Fruit fly (Drosophila melanogaster): ENCODE results near the gene CG15357.

CG15357 gene

dm6 chr2L:1988192-1988561, 42.7 kb upstream of the CG15357 start, which contains the start of gene Npc2a:
Gene Npc2a (plus strand): TSS chr2L:1988290.
- TF ChIP-seq dl (GFP tag; optimal IDR thresholded peaks at IDR 0.05; ENCODE audit: insufficient read depth in 1 of 2, partially characterized antibody in 2 of 2) (peak; percentile 11 to 29), Hnf4 (GFP tag; optimal IDR thresholded peaks at IDR 0.05) (no peak), Dif (GFP tag; optimal IDR thresholded peaks at IDR 0.05; ENCODE audit: partially characterized antibody) (peak; percentile 4)

dm6 chr2L:1987434-1988191, 42.1 kb upstream of the CG15357 start, which contains the start of gene Got2:
Gene Got2 (minus strand): TSS chr2L:1987758.
- peak in 1 of 2 experiments; percentile 35 for TF ChIP-seq foxo (GFP tag; optimal IDR thresholded peaks at IDR 0.05)
- TF ChIP-seq ey (GFP tag; optimal IDR thresholded peaks at IDR 0.05) = no peak
- no peak for TF ChIP-seq Dfd (GFP tag; optimal IDR thresholded peaks at IDR 0.05)
- peak; percentile 17 for TF ChIP-seq HLH106 (tag; optimal IDR thresholded peaks at IDR 0.05)
- TF ChIP-seq GATAd (GFP tag; optimal IDR thresholded peaks at IDR 0.05) = peak; percentile 9
- peak; percentile 27 for TF ChIP-seq fru (GFP tag; optimal IDR thresholded peaks at IDR 0.05)
- peak; percentile 94 for TF ChIP-seq Myc (optimal IDR thresholded peaks at IDR 0.05)
- peak; percentile 65 for TF ChIP-seq woc (GFP tag; optimal IDR thresholded peaks at IDR 0.05)
- TF ChIP-seq Dif (GFP tag; optimal IDR thresholded peaks at IDR 0.05; ENCODE audit: partially characterized antibody) = peak; percentile 14
- TF ChIP-seq Rel (GFP tag; optimal IDR thresholded peaks at IDR 0.05) = no peak
- TF ChIP-seq Rel (tag; optimal IDR thresholded peaks at IDR 0.05) = peak; percentile 26
- peak; percentile 26 for TF ChIP-seq psq (GFP tag; optimal IDR thresholded peaks at IDR 0.05)
- peak; percentile 53 for TF ChIP-seq Hr83 (GFP tag; optimal IDR thresholded peaks at IDR 0.05; ENCODE audit: poor library complexity, severe bottlenecking)
- TF ChIP-seq sage (GFP tag; optimal IDR thresholded peaks at IDR 0.05) = peak; percentile 31
- no peak for TF ChIP-seq usp (GFP tag; optimal IDR thresholded peaks at IDR 0.05)
- TF ChIP-seq sv (GFP tag; optimal IDR thresholded peaks at IDR 0.05) = no peak
- peak; percentile 34 for TF ChIP-seq OdsH (GFP tag; optimal IDR thresholded peaks at IDR 0.05)

- TF ChIP-seq dmrt93B (GFP tag; optimal IDR thresholded peaks at IDR 0.05) = peak; percentile 19
- TF ChIP-seq CG32264 (GFP tag; optimal IDR thresholded peaks at IDR 0.05) = no peak
- peak; percentile 61 for TF ChIP-seq HLH106 (tag; optimal IDR thresholded peaks at IDR 0.05)
- TF ChIP-seq jim (GFP tag; optimal IDR thresholded peaks at IDR 0.05) = no peak
- TF ChIP-seq Mio (GFP tag; optimal IDR thresholded peaks at IDR 0.05) = peak; percentile 62
- TF ChIP-seq brk (GFP tag; optimal IDR thresholded peaks at IDR 0.05) = no peak
- no peak for TF ChIP-seq usp (GFP tag; optimal IDR thresholded peaks at IDR 0.05)
- peak; percentile 16 for TF ChIP-seq psq (GFP tag; optimal IDR thresholded peaks at IDR 0.05)
- TF ChIP-seq Rel (GFP tag; optimal IDR thresholded peaks at IDR 0.05) = no peak
- peak; percentile 61 for TF ChIP-seq Rel (tag; optimal IDR thresholded peaks at IDR 0.05)
- TF ChIP-seq lola (GFP tag; optimal IDR thresholded peaks at IDR 0.05) = no peak
- TF ChIP-seq ey (GFP tag; optimal IDR thresholded peaks at IDR 0.05) = peak; percentile 59
- TF ChIP-seq Abd-B (GFP tag; optimal IDR thresholded peaks at IDR 0.05) = no peak
- no peak for TF ChIP-seq Hnf4 (GFP tag; optimal IDR thresholded peaks at IDR 0.05)
- no peak for TF ChIP-seq Dfd (GFP tag; optimal IDR thresholded peaks at IDR 0.05)
- TF ChIP-seq N (GFP tag; optimal IDR thresholded peaks at IDR 0.05) = no peak
- TF ChIP-seq dsf (GFP tag; optimal IDR thresholded peaks at IDR 0.05; ENCODE audit: borderline replicate concordance) = no peak
- TF ChIP-seq rgr (GFP tag; optimal IDR thresholded peaks at IDR 0.05) = peak; percentile 70
- no peak for TF ChIP-seq Dif (GFP tag; optimal IDR thresholded peaks at IDR 0.05; ENCODE audit: partially characterized antibody)
- no peak for TF ChIP-seq tai (GFP tag; optimal IDR thresholded peaks at IDR 0.05)
- TF ChIP-seq Myc (optimal IDR thresholded peaks at IDR 0.05) = no peak
- peak; percentile 34 for TF ChIP-seq sv (GFP tag; optimal IDR thresholded peaks at IDR 0.05)
- TF ChIP-seq Hr78 (GFP tag; optimal IDR thresholded peaks at IDR 0.05) = no peak
- TF ChIP-seq CG9705 (GFP tag; optimal IDR thresholded peaks at IDR 0.05) = peak; percentile 27
- no peak for TF ChIP-seq sage (GFP tag; optimal IDR thresholded peaks at IDR 0.05)
- TF ChIP-seq foxo (GFP tag; optimal IDR thresholded peaks at IDR 0.05) = peak in 1 of 2 experiments; percentile 78
- no peak for TF ChIP-seq pan (optimal IDR thresholded peaks at IDR 0.05)
- peak; percentile 74 for TF ChIP-seq br (GFP tag; optimal IDR thresholded peaks at IDR 0.05)
- peak; percentile 63 for TF ChIP-seq Hr83 (GFP tag; optimal IDR thresholded peaks at IDR 0.05; ENCODE audit: poor library complexity, severe bottlenecking)
- TF ChIP-seq h (GFP tag; optimal IDR thresholded peaks at IDR 0.05) = peak; percentile 79
- peak; percentile 67 for TF ChIP-seq OdsH (GFP tag; optimal IDR thresholded peaks at IDR 0.05)
- TF ChIP-seq GATAd (GFP tag; optimal IDR thresholded peaks at IDR 0.05) = no peak
- peak; percentile 72 for TF ChIP-seq woc (GFP tag; optimal IDR thresholded peaks at IDR 0.05)
- TF ChIP-seq CrebA (GFP tag; optimal IDR thresholded peaks at IDR 0.05; ENCODE audit: borderline replicate concordance) = no peak
- TF ChIP-seq Jra (GFP tag; optimal IDR thresholded peaks at IDR 0.05) = no peak
- no peak for TF ChIP-seq Vsx2 (GFP tag; optimal IDR thresholded peaks at IDR 0.05; ENCODE audit: partially characterized antibody)
- peak; percentile 69 for TF ChIP-seq Sp1 (GFP tag; optimal IDR thresholded peaks at IDR 0.05)
- TF ChIP-seq dl (GFP tag; optimal IDR thresholded peaks at IDR 0.05; ENCODE audit: insufficient read depth in 1 of 2, partially characterized antibody in 2 of 2) = no peak
- TF ChIP-seq fru (GFP tag; optimal IDR thresholded peaks at IDR 0.05) = peak; percentile 78
These were observed 41.1 kb upstream of the CG15357 start for dm6 chr2L:1986343-1987280.

All from whole organism, wandering third instar larva.